Fruit fly (Drosophila melanogaster) whole organism, embryonic: ENCODE results near the gene temp.

Experiments used
- B-H1 ChIP-seq: fragments of 200-800 bp; sonication (Bioruptor generic); IDR thresholded peaks from 3 replicates; pipeline ENCODE4 v1.3.6; 2022; ENCODE audit warnings: missing biosample characterization, missing genetic modification characterization
- Bdp1 ChIP-seq: fragments of 200-800 bp; sonication (Bioruptor generic); optimal IDR thresholded peaks from 3 replicates; lab custom pipeline; 2016; ENCODE audit warnings: missing biosample characterization, missing genetic modification characterization
- CG10959 ChIP-seq: fragments of 200-800 bp; sonication (Bioruptor generic); IDR thresholded peaks from 2 replicates; pipeline ENCODE4 v1.3.6; 2022; ENCODE audit warnings: missing biosample characterization, missing genetic modification characterization
- CG14667 ChIP-seq: fragments of 200-800 bp; sonication (Bioruptor generic); IDR thresholded peaks from 2 replicates; pipeline ENCODE4 v1.3.6; 2022; ENCODE audit warnings: missing biosample characterization, missing genetic modification characterization
- CG1529 ChIP-seq: fragments of 200-800 bp; sonication (Bioruptor generic); optimal IDR thresholded peaks from 3 replicates; lab custom pipeline; 2018; ENCODE audit warnings: missing biosample characterization, missing genetic modification characterization
- CG15696 ChIP-seq: fragments of 200-800 bp; sonication (Bioruptor generic); optimal IDR thresholded peaks from 2 replicates; lab custom pipeline; 2019; ENCODE audit warnings: missing biosample characterization, mild to moderate bottlenecking, missing genetic modification characterization, moderate library complexity
- CG1602 ChIP-seq: fragments of 200-800 bp; sonication (Bioruptor generic); optimal IDR thresholded peaks from 3 replicates; lab custom pipeline; 2016; ENCODE audit warnings: missing biosample characterization, missing genetic modification characterization
- CG17829 ChIP-seq: fragments of 200-800 bp; optimal IDR thresholded peaks from 2 replicates; lab custom pipeline; 2019; ENCODE audit warnings: missing biosample characterization, mild to moderate bottlenecking, missing genetic modification characterization, moderate library complexity
- CG1792 ChIP-seq: fragments of 200-800 bp; sonication (Bioruptor generic); optimal IDR thresholded peaks from 2 replicates; lab custom pipeline; 2016; ENCODE audit warnings: missing biosample characterization, missing genetic modification characterization
- CG2875 ChIP-seq: fragments of 200-800 bp; sonication (Bioruptor generic); optimal IDR thresholded peaks from 2 replicates; lab custom pipeline; 2017; ENCODE audit warnings: missing biosample characterization, mild to moderate bottlenecking, missing genetic modification characterization, missing genetic modification reagents
- CG30403 ChIP-seq: fragments of 200-800 bp; sonication (Bioruptor generic); optimal IDR thresholded peaks from 3 replicates; lab custom pipeline; 2016; ENCODE audit warnings: missing biosample characterization, missing genetic modification characterization
- CG3163 ChIP-seq: fragments of 200-800 bp; sonication (Bioruptor generic); optimal IDR thresholded peaks from 3 replicates; lab custom pipeline; 2016; ENCODE audit warnings: missing biosample characterization, missing genetic modification characterization
- CG34224 ChIP-seq: fragments of 200-800 bp; sonication (Bioruptor generic); IDR thresholded peaks from 3 replicates; pipeline ENCODE4 v1.3.6; 2022; ENCODE audit warnings: missing biosample characterization, missing genetic modification characterization; ENCODE audit not compliant: partially characterized antibody
- CG4617 ChIP-seq: fragments of 200-800 bp; sonication (Bioruptor generic); optimal IDR thresholded peaks from 3 replicates; lab custom pipeline; 2016; ENCODE audit warnings: missing biosample characterization, missing genetic modification characterization, borderline replicate concordance
- CG4854 ChIP-seq: fragments of 200-800 bp; sonication (Bioruptor generic); optimal IDR thresholded peaks from 2 replicates; lab custom pipeline; 2016; ENCODE audit warnings: missing biosample characterization, missing genetic modification characterization, inconsistent platforms
- CG8089 ChIP-seq: fragments of 200-800 bp; sonication (Bioruptor generic); optimal IDR thresholded peaks from 3 replicates; lab custom pipeline; 2016; ENCODE audit warnings: missing biosample characterization, missing genetic modification characterization
- Camta ChIP-seq: fragments of 200-800 bp; sonication (Bioruptor generic); optimal IDR thresholded peaks from 2 replicates; lab custom pipeline; 2016; ENCODE audit warnings: missing biosample characterization, missing genetic modification characterization
- Dll ChIP-seq: fragments of 200-800 bp; sonication (Bioruptor generic); IDR thresholded peaks from 4 replicates; pipeline ENCODE4 v1.3.6; 2022; ENCODE audit warnings: missing biosample characterization, missing genetic modification characterization; ENCODE audit not compliant: partially characterized antibody
- Dref ChIP-seq: fragments of 200-800 bp; sonication (Bioruptor generic); IDR thresholded peaks from 2 replicates; pipeline ENCODE4 v1.3.6; 2022; ENCODE audit warnings: missing biosample characterization, missing genetic modification characterization
- Fer2 ChIP-seq: fragments of 200-800 bp; sonication (Bioruptor generic); optimal IDR thresholded peaks from 2 replicates; lab custom pipeline; 2018; ENCODE audit warnings: missing biosample characterization, mild to moderate bottlenecking, missing genetic modification characterization, moderate library complexity
- HmgD ChIP-seq: fragments of 200-800 bp; sonication (Bioruptor generic); optimal IDR thresholded peaks from 3 replicates; lab custom pipeline; 2016; ENCODE audit warnings: missing biosample characterization, missing genetic modification characterization
- Hr51 ChIP-seq, 2 experiments: fragments of 200-800 bp; sonication (Bioruptor generic); optimal IDR thresholded peaks; 2 replicates in 1 of 2; 3 replicates in 1 of 2; lab custom pipeline; 2016 to 2018; ENCODE audit warnings: missing biosample characterization in 2 of 2, missing genetic modification characterization in 2 of 2, mild to moderate bottlenecking in 1 of 2, moderate library complexity in 1 of 2
- Jarid2 ChIP-seq: fragments of 200-800 bp; sonication (Bioruptor generic); optimal IDR thresholded peaks from 3 replicates; lab custom pipeline; 2017; ENCODE audit warnings: mild to moderate bottlenecking, missing biosample characterization, missing genetic modification reagents, missing genetic modification characterization
- Mad ChIP-seq: fragments of 200-800 bp; sonication (Bioruptor generic); optimal IDR thresholded peaks from 2 replicates; lab custom pipeline; 2016; ENCODE audit warnings: missing biosample characterization, missing genetic modification characterization
- NfI ChIP-seq: fragments of 200-800 bp; sonication (Bioruptor generic); optimal IDR thresholded peaks from 3 replicates; lab custom pipeline; 2018; ENCODE audit warnings: missing biosample characterization, mild to moderate bottlenecking, missing genetic modification characterization, moderate library complexity
- Oli ChIP-seq: fragments of 200-800 bp; sonication (Bioruptor generic); optimal IDR thresholded peaks from 2 replicates; lab custom pipeline; 2018; ENCODE audit warnings: missing biosample characterization, mild to moderate bottlenecking, missing genetic modification characterization, moderate library complexity
- Rx ChIP-seq: fragments of 200-800 bp; sonication (Bioruptor generic); IDR thresholded peaks from 2 replicates; pipeline ENCODE4 v1.3.6; 2022; ENCODE audit warnings: missing biosample characterization, missing genetic modification characterization
- Sox102F ChIP-seq: fragments of 200-800 bp; sonication (Bioruptor generic); optimal IDR thresholded peaks from 2 replicates; lab custom pipeline; 2018; ENCODE audit warnings: missing biosample characterization, mild to moderate bottlenecking, missing genetic modification characterization, moderate library complexity
- Stat92E ChIP-seq, 3 experiments: fragments of >200 bp in 2 of 3; fragments of 200-800 bp in 1 of 3; sonication (Bioruptor generic) in 1 of 3; optimal IDR thresholded peaks; 2 replicates each; lab custom pipeline; 2017 to 2019; ENCODE audit warnings: missing biosample characterization in 3 of 3, missing genetic modification characterization in 3 of 3, mild to moderate bottlenecking in 1 of 3, moderate library complexity in 1 of 3
- btn ChIP-seq: fragments of 200-800 bp; sonication (Bioruptor generic); optimal IDR thresholded peaks from 2 replicates; lab custom pipeline; 2016; ENCODE audit warnings: missing biosample characterization, missing genetic modification characterization
- corto ChIP-seq: fragments of 200-800 bp; sonication (Bioruptor generic); optimal IDR thresholded peaks from 2 replicates; lab custom pipeline; 2016; ENCODE audit warnings: missing biosample characterization, mild to moderate bottlenecking, missing genetic modification characterization, moderate library complexity
- croc ChIP-seq: fragments of 200-800 bp; sonication (Bioruptor generic); conservative IDR thresholded peaks from 3 replicates; pipeline ENCODE4 v1.3.6; 2022; ENCODE audit warnings: missing biosample characterization, missing genetic modification characterization
- ems ChIP-seq: fragments of 200-800 bp; sonication (Bioruptor generic); optimal IDR thresholded peaks from 3 replicates; lab custom pipeline; 2016; ENCODE audit warnings: missing biosample characterization, missing genetic modification characterization
- ewg ChIP-seq: fragments of 200-800 bp; sonication (Bioruptor generic); optimal IDR thresholded peaks from 3 replicates; lab custom pipeline; 2017; ENCODE audit warnings: mild to moderate bottlenecking, missing biosample characterization, missing genetic modification reagents, missing genetic modification characterization
- gem ChIP-seq: fragments of 200-800 bp; sonication (Bioruptor generic); optimal IDR thresholded peaks from 2 replicates; lab custom pipeline; 2019; ENCODE audit warnings: missing biosample characterization, mild to moderate bottlenecking, missing genetic modification characterization, moderate library complexity
- gsb-n ChIP-seq: fragments of 200-800 bp; sonication (Bioruptor generic); optimal IDR thresholded peaks from 3 replicates; lab custom pipeline; 2018; ENCODE audit warnings: missing biosample characterization, mild to moderate bottlenecking, missing genetic modification characterization
- lab ChIP-seq: fragments of 200-800 bp; sonication (Bioruptor generic); optimal IDR thresholded peaks from 3 replicates; lab custom pipeline; 2017; ENCODE audit warnings: missing biosample characterization, missing genetic modification characterization, mild to moderate bottlenecking, moderate library complexity, missing genetic modification reagents
- pan ChIP-seq, 4 experiments: fragments of >200 bp in 3 of 4; fragments of 200-800 bp in 1 of 4; sonication (Bioruptor generic) in 1 of 4; optimal IDR thresholded peaks in 3 of 4; IDR thresholded peaks in 1 of 4; 2 replicates each; pipeline versions ENCODE4 v1.3.6 to Lab custom; 2017 to 2022; ENCODE audit warnings: missing biosample characterization in 2 of 4, missing genetic modification characterization in 2 of 4, mixed read lengths in 1 of 4
- salm ChIP-seq: fragments of 200-800 bp; sonication (Bioruptor generic); optimal IDR thresholded peaks from 2 replicates; lab custom pipeline; 2018; ENCODE audit warnings: missing biosample characterization, mild to moderate bottlenecking, missing genetic modification characterization
- scrt ChIP-seq: fragments of 200-800 bp; sonication (Bioruptor generic); optimal IDR thresholded peaks from 2 replicates; lab custom pipeline; 2018; ENCODE audit warnings: missing biosample characterization, mild to moderate bottlenecking, missing genetic modification characterization, moderate library complexity
- sens-2 ChIP-seq: fragments of 200-800 bp; sonication (Bioruptor generic); IDR thresholded peaks from 2 replicates; pipeline ENCODE4 v1.3.6; 2022; ENCODE audit warnings: missing biosample characterization, missing genetic modification characterization
- slou ChIP-seq: fragments of 200-800 bp; sonication (Bioruptor generic); optimal IDR thresholded peaks from 3 replicates; lab custom pipeline; 2016; ENCODE audit warnings: missing biosample characterization, missing genetic modification characterization
- sqz ChIP-seq: fragments of 200-800 bp; sonication (Bioruptor generic); optimal IDR thresholded peaks from 3 replicates; lab custom pipeline; 2018; ENCODE audit warnings: missing biosample characterization, mild to moderate bottlenecking, missing genetic modification characterization
- stwl ChIP-seq: fragments of 200-800 bp; sonication (Bioruptor generic); optimal IDR thresholded peaks from 3 replicates; lab custom pipeline; 2018; ENCODE audit warnings: missing biosample characterization, mild to moderate bottlenecking, missing genetic modification characterization, moderate library complexity
- tll ChIP-seq, 2 experiments: fragments of 200-800 bp in 1 of 2; fragments of >200 bp in 1 of 2; sonication (Bioruptor generic) in 1 of 2; optimal IDR thresholded peaks; 2 replicates each; lab custom pipeline; 2017 to 2019; ENCODE audit warnings: missing biosample characterization in 2 of 2, missing genetic modification characterization in 2 of 2, mild to moderate bottlenecking in 1 of 2, moderate library complexity in 1 of 2
- trem ChIP-seq: fragments of 200-800 bp; optimal IDR thresholded peaks from 3 replicates; lab custom pipeline; 2019; ENCODE audit warnings: missing biosample characterization, mild to moderate bottlenecking, missing genetic modification characterization, moderate library complexity
- tx ChIP-seq: fragments of 200-800 bp; sonication (Bioruptor generic); optimal IDR thresholded peaks from 2 replicates; lab custom pipeline; 2016; ENCODE audit warnings: missing biosample characterization, missing genetic modification characterization

temp gene

dm6 chrX:2296230-2297044, 34.1 kb upstream of the temp start (continued):
- TF ChIP-seq Oli (tag; lab: Kevin White, UChicago) (peak; percentile 97), CG1529 (GFP tag; lab: Kevin White, UChicago) (peak; percentile 94), HmgD (peak; percentile 88), gem (tag; lab: Kevin White, UChicago) (peak; percentile 96), btn (GFP tag; lab: Kevin White, UChicago) (peak; percentile 88), pan (optimal IDR thresholded peaks at IDR 0.05; lab: Kevin White, UChicago) (no peak), pan (GFP tag; optimal IDR thresholded peaks at IDR 0.05 in 1 of 2, IDR thresholded peaks at IDR 0.05 in 1 of 2) (peak in 1 of 2 experiments; percentile 64), slou (GFP tag; lab: Kevin White, UChicago) (peak; percentile 77), CG8089 (GFP tag; lab: Kevin White, UChicago) (peak; percentile 95), sens-2 (GFP tag; lab: Robert Waterston, UW) (peak; percentile 55; the same call in 1 of the 2 replicates), CG14667 (peak; percentile 71), B-H1 (GFP tag; lab: Robert Waterston, UW) (no peak; the same call in 1 of the 3 replicates), Dll (no peak), Sox102F (GFP tag; lab: Kevin White, UChicago) (peak; percentile 90), CG17829 (tag; lab: Kevin White, UChicago) (peak; percentile 91), gsb-n (tag; lab: Kevin White, UChicago) (peak; percentile 88), tx (GFP tag; lab: Kevin White, UChicago) (peak; percentile 94), ewg (GFP tag; lab: Kevin White, UChicago) (peak; percentile 87), Hr51 (GFP tag; optimal IDR thresholded peaks at IDR 0.05; lab: Kevin White, UChicago) (peak; percentile 88 to 95), CG30403 (peak; percentile 95), salm (tag; lab: Kevin White, UChicago) (peak; percentile 83), CG10959 (peak; percentile 62), CG34224 (GFP tag; lab: Robert Waterston, UW) (no peak), Dref (GFP tag; lab: Robert Waterston, UW) (no peak), tll (GFP tag; optimal IDR thresholded peaks at IDR 0.05; lab: Kevin White, UChicago) (peak; percentile 71 to 75), ems (peak; percentile 94), CG3163 (GFP tag; lab: Kevin White, UChicago) (peak; percentile 91), CG1602 (GFP tag; lab: Kevin White, UChicago) (peak; percentile 91), CG15696 (tag; lab: Kevin White, UChicago) (peak; percentile 89), NfI (peak; percentile 89), croc (GFP tag; lab: Robert Waterston, UW) (peak; percentile 84), CG4854 (GFP tag; lab: Kevin White, UChicago) (peak; percentile 86), Mad (GFP tag; lab: Kevin White, UChicago) (peak; percentile 89), CG2875 (GFP tag; lab: Kevin White, UChicago) (peak; percentile 94), Jarid2 (GFP tag; lab: Kevin White, UChicago) (peak; percentile 78), CG4617 (GFP tag; lab: Kevin White, UChicago) (peak; percentile 75), CG1792 (GFP tag; lab: Kevin White, UChicago) (peak; percentile 92), Stat92E (GFP tag; optimal IDR thresholded peaks at IDR 0.05; lab: Kevin White, UChicago) (peak in 1 of 3 experiments; percentile 82), lab (GFP tag; lab: Kevin White, UChicago) (peak; percentile 93), sqz (GFP tag; lab: Kevin White, UChicago) (peak; percentile 94), Rx (GFP tag; lab: Robert Waterston, UW) (peak; percentile 69), Bdp1 (GFP tag; lab: Kevin White, UChicago) (peak; percentile 87), Camta (GFP tag; lab: Kevin White, UChicago) (peak; percentile 95), Fer2 (tag; lab: Kevin White, UChicago) (peak; percentile 43), trem (tag; lab: Kevin White, UChicago) (peak; percentile 79), scrt (GFP tag; lab: Kevin White, UChicago) (peak; percentile 83), corto (GFP tag; lab: Kevin White, UChicago) (no peak), stwl (tag; lab: Kevin White, UChicago) (peak; percentile 3)
